Worm (Caenorhabditis elegans) whole organism, young adult: Measurements from ENCODE around the gene cpt-1.

Experiments
- F10E7.11 ChIP-seq: sonication (generic microtip); optimal IDR thresholded peaks from 2 replicates; lab custom pipeline; 2017; ENCODE audit warnings: mild to moderate bottlenecking, missing genetic modification characterization, moderate library complexity, missing compliant biosample characterization
- F49E8.2 ChIP-seq: sonication (generic microtip); optimal IDR thresholded peaks from 3 replicates; lab custom pipeline; 2017; ENCODE audit warnings: missing genetic modification characterization, mild to moderate bottlenecking, missing compliant biosample characterization, antibody characterized with exemption, moderate library complexity; ENCODE audit not compliant: insufficient read depth
- F52B5.7 ChIP-seq: sonication (generic microtip); optimal IDR thresholded peaks from 2 replicates; lab custom pipeline; 2016; ENCODE audit warnings: mild to moderate bottlenecking, missing genetic modification characterization, missing compliant biosample characterization
- K11D2.4 ChIP-seq: fragments of 200-800 bp; sonication (Bioruptor generic); IDR thresholded peaks from 2 replicates; pipeline ENCODE4 v1.3.6; 2022; ENCODE audit warnings: missing genetic modification reagents, missing genetic modification characterization, missing compliant biosample characterization
- K12H6.12 ChIP-seq: fragments of 200-800 bp; sonication (Bioruptor generic); optimal IDR thresholded peaks from 2 replicates; lab custom pipeline; 2018; ENCODE audit warnings: mild to moderate bottlenecking, missing genetic modification characterization, missing compliant biosample characterization
- T26A5.8 ChIP-seq: sonication (generic microtip); optimal IDR thresholded peaks from 2 replicates; lab custom pipeline; 2016; ENCODE audit warnings: missing genetic modification characterization, missing compliant biosample characterization
- Y53F4B.3 ChIP-seq: fragments of 200-800 bp; sonication (Bioruptor generic); IDR thresholded peaks from 2 replicates; pipeline ENCODE4 v1.3.6; 2022; ENCODE audit warnings: missing genetic modification reagents, missing genetic modification characterization, missing compliant biosample characterization
- Y67H2A.10 ChIP-seq: fragments of 200-800 bp; sonication (Bioruptor generic); conservative IDR thresholded peaks from 2 replicates; pipeline ENCODE4 v1.3.6; 2022; ENCODE audit warnings: missing genetic modification reagents, missing genetic modification characterization, missing compliant biosample characterization
- Y79H2A.3 ChIP-seq: fragments of 200-800 bp; sonication (Bioruptor generic); conservative IDR thresholded peaks from 2 replicates; pipeline ENCODE4 v1.3.6; 2022; ENCODE audit warnings: missing genetic modification reagents, missing genetic modification characterization, missing compliant biosample characterization
- Y95B8A.8 ChIP-seq: fragments of 200-800 bp; sonication (Bioruptor generic); IDR thresholded peaks from 2 replicates; pipeline ENCODE4 v1.3.6; 2022; ENCODE audit warnings: missing genetic modification reagents, missing genetic modification characterization, missing compliant biosample characterization
- akir-1 ChIP-seq: fragments of 200-800 bp; sonication (Bioruptor generic); optimal IDR thresholded peaks from 2 replicates; lab custom pipeline; 2018; ENCODE audit warnings: mild to moderate bottlenecking, missing genetic modification characterization, moderate library complexity, missing compliant biosample characterization
- ama-1 ChIP-seq, 3 experiments: fragments of 150-350 bp in 1 of 3; sonication (generic microtip) in 2 of 3; optimal IDR thresholded peaks; 2 replicates each; lab custom pipeline; 2014 to 2018; ENCODE audit warnings: missing biosample characterization in 2 of 3, missing genetic modification characterization in 2 of 3, missing genetic modification reagents in 2 of 3
- athp-1 ChIP-seq: sonication (generic microtip); optimal IDR thresholded peaks from 2 replicates; lab custom pipeline; 2017; ENCODE audit warnings: mild to moderate bottlenecking, missing genetic modification characterization, missing compliant biosample characterization
- bed-2 ChIP-seq: fragments of 200-800 bp; sonication (Bioruptor generic); IDR thresholded peaks from 2 replicates; pipeline ENCODE4 v1.3.6; 2022; ENCODE audit warnings: missing genetic modification reagents, missing genetic modification characterization, missing compliant biosample characterization
- cebp-2 ChIP-seq: fragments of 200-800 bp; sonication (Bioruptor generic); IDR thresholded peaks from 2 replicates; pipeline ENCODE4 v1.3.6; 2022; ENCODE audit warnings: missing genetic modification characterization, missing compliant biosample characterization
- ceh-100 ChIP-seq: fragments of 200-800 bp; sonication (Bioruptor generic); IDR thresholded peaks from 2 replicates; pipeline ENCODE4 v1.3.6; 2022; ENCODE audit warnings: missing genetic modification reagents, missing genetic modification characterization, missing compliant biosample characterization
- ceh-40 ChIP-seq: fragments of 200-800 bp; sonication (Bioruptor generic); IDR thresholded peaks from 2 replicates; pipeline ENCODE4 v1.3.6; 2022; ENCODE audit warnings: missing genetic modification characterization, missing compliant biosample characterization
- chd-7 ChIP-seq: sonication (generic microtip); optimal IDR thresholded peaks from 2 replicates; lab custom pipeline; 2016; ENCODE audit warnings: mild to moderate bottlenecking, missing genetic modification characterization, moderate library complexity, missing compliant biosample characterization
- die-1 ChIP-seq: sonication (generic microtip); optimal IDR thresholded peaks from 2 replicates; lab custom pipeline; 2016; ENCODE audit warnings: missing genotype, mild to moderate bottlenecking, missing genetic modification characterization, missing compliant biosample characterization
- efl-1 ChIP-seq: fragments of 150-350 bp; optimal IDR thresholded peaks from 2 replicates; lab custom pipeline; 2014; ENCODE audit warnings: missing biosample characterization, missing genetic modification reagents, missing genetic modification characterization
- egl-18 ChIP-seq: fragments of 200-800 bp; sonication (Bioruptor generic); IDR thresholded peaks from 2 replicates; pipeline ENCODE4 v1.3.6; 2022; ENCODE audit warnings: missing genetic modification reagents, missing genetic modification characterization, missing compliant biosample characterization
- egrh-3 ChIP-seq: fragments of 200-800 bp; sonication (Bioruptor generic); IDR thresholded peaks from 2 replicates; pipeline ENCODE4 v1.3.6; 2022; ENCODE audit warnings: missing genetic modification reagents, missing genetic modification characterization, missing compliant biosample characterization
- ets-4 ChIP-seq: fragments of 200-800 bp; sonication (Bioruptor generic); optimal IDR thresholded peaks from 2 replicates; lab custom pipeline; 2018; ENCODE audit warnings: mild to moderate bottlenecking, missing genetic modification characterization, missing compliant biosample characterization
- hlh-26 ChIP-seq: fragments of 200-800 bp; sonication (Bioruptor generic); conservative IDR thresholded peaks from 2 replicates; pipeline ENCODE4 v1.3.6; 2022; ENCODE audit warnings: missing genetic modification reagents, missing genetic modification characterization, missing compliant biosample characterization
- hmg-1.2 ChIP-seq: fragments of 200-800 bp; sonication (Bioruptor generic); IDR thresholded peaks from 2 replicates; pipeline ENCODE4 v1.3.6; 2022; ENCODE audit warnings: missing genetic modification reagents, missing genetic modification characterization, missing compliant biosample characterization
- lag-1 ChIP-seq: fragments of 200-800 bp; sonication (Bioruptor generic); IDR thresholded peaks from 2 replicates; pipeline ENCODE4 v1.3.6; 2022; ENCODE audit warnings: missing genetic modification reagents, missing genetic modification characterization, missing compliant biosample characterization
- let-526 ChIP-seq: fragments of 200-800 bp; sonication (Bioruptor generic); IDR thresholded peaks from 2 replicates; pipeline ENCODE4 v1.3.6; 2022; ENCODE audit warnings: missing genetic modification reagents, missing genetic modification characterization, missing compliant biosample characterization
- lin-26 ChIP-seq: fragments of 200-800 bp; sonication (Bioruptor generic); IDR thresholded peaks from 2 replicates; pipeline ENCODE4 v1.3.6; 2022; ENCODE audit warnings: missing genetic modification reagents, missing genetic modification characterization, missing compliant biosample characterization
- lin-35 ChIP-seq, 3 experiments: fragments of 150-350 bp in 2 of 3; sonication (generic microtip) in 1 of 3; optimal IDR thresholded peaks; 2 replicates each; lab custom pipeline; 2014 to 2018; ENCODE audit warnings: missing biosample characterization in 3 of 3, missing genetic modification characterization in 3 of 3, missing genetic modification reagents in 3 of 3
- lin-40 ChIP-seq: sonication (generic microtip); optimal IDR thresholded peaks from 2 replicates; lab custom pipeline; 2016; ENCODE audit warnings: missing genetic modification characterization, mild to moderate bottlenecking, missing compliant biosample characterization, missing genotype, missing genetic modification reagents
- lin-54 ChIP-seq: fragments of 200-800 bp; sonication (Bioruptor generic); optimal IDR thresholded peaks from 2 replicates; lab custom pipeline; 2018; ENCODE audit warnings: mild to moderate bottlenecking, missing genetic modification characterization, missing compliant biosample characterization
- lir-1 ChIP-seq: fragments of 200-800 bp; sonication (Bioruptor generic); conservative IDR thresholded peaks from 2 replicates; pipeline ENCODE4 v1.3.6; 2022; ENCODE audit warnings: missing genetic modification reagents, missing genetic modification characterization, missing compliant biosample characterization
- lsy-27 ChIP-seq: sonication (generic microtip); optimal IDR thresholded peaks from 2 replicates; lab custom pipeline; 2017; ENCODE audit warnings: missing genetic modification characterization, mild to moderate bottlenecking, missing compliant biosample characterization, antibody characterized with exemption, missing genotype, borderline replicate concordance; ENCODE audit not compliant: insufficient read depth
- madf-10 ChIP-seq: sonication (generic microtip); optimal IDR thresholded peaks from 2 replicates; lab custom pipeline; 2016; ENCODE audit warnings: mild to moderate bottlenecking, missing genetic modification characterization, missing compliant biosample characterization
- madf-6 ChIP-seq: fragments of 200-800 bp; sonication (Bioruptor generic); IDR thresholded peaks from 2 replicates; pipeline ENCODE4 v1.3.6; 2022; ENCODE audit warnings: missing genetic modification reagents, missing genetic modification characterization, missing compliant biosample characterization
- mes-4 ChIP-seq: sonication (generic microtip); optimal IDR thresholded peaks from 2 replicates; lab custom pipeline; 2016; ENCODE audit warnings: missing genotype, missing genetic modification characterization, missing compliant biosample characterization
- mxl-1 ChIP-seq: sonication (generic microtip); optimal IDR thresholded peaks from 2 replicates; lab custom pipeline; 2016; ENCODE audit warnings: missing genetic modification characterization, missing compliant biosample characterization
- nhr-179 ChIP-seq: sonication (generic microtip); optimal IDR thresholded peaks from 2 replicates; lab custom pipeline; 2016; ENCODE audit warnings: mild to moderate bottlenecking, missing genetic modification characterization, missing compliant biosample characterization
- nhr-90 ChIP-seq: sonication (generic microtip); optimal IDR thresholded peaks from 2 replicates; lab custom pipeline; 2016; ENCODE audit warnings: missing genotype, mild to moderate bottlenecking, missing genetic modification characterization, missing compliant biosample characterization
- pha-4 ChIP-seq: fragments of 150-350 bp; sonication (generic microtip); optimal IDR thresholded peaks from 2 replicates; lab custom pipeline; 2014; ENCODE audit warnings: missing biosample characterization, missing genetic modification reagents, missing genetic modification characterization
- sdz-38 ChIP-seq: sonication (generic microtip); optimal IDR thresholded peaks from 2 replicates; lab custom pipeline; 2016; ENCODE audit warnings: missing genotype, missing genetic modification characterization, missing compliant biosample characterization
- snpc-1.1 ChIP-seq: sonication (generic microtip); optimal IDR thresholded peaks from 2 replicates; lab custom pipeline; 2017; ENCODE audit warnings: missing genetic modification characterization, mild to moderate bottlenecking, missing compliant biosample characterization, antibody characterized with exemption, moderate library complexity, missing genotype, missing genetic modification reagents; ENCODE audit not compliant: insufficient read depth
- snpc-4 ChIP-seq, 5 experiments: fragments of 150-350 bp in 1 of 5; sonication (generic microtip) in 4 of 5; optimal IDR thresholded peaks; 2 replicates each; lab custom pipeline; 2014 to 2018; ENCODE audit warnings: missing genetic modification characterization in 5 of 5, missing biosample characterization in 3 of 5, antibody characterized with exemption in 2 of 5, mild to moderate bottlenecking in 2 of 5, missing compliant biosample characterization in 2 of 5, missing genotype in 2 of 5, moderate library complexity in 2 of 5, missing genetic modification reagents in 1 of 5
- somi-1 ChIP-seq: fragments of 200-800 bp; sonication (Bioruptor generic); optimal IDR thresholded peaks from 2 replicates; lab custom pipeline; 2018; ENCODE audit warnings: mild to moderate bottlenecking, missing genetic modification characterization, missing compliant biosample characterization
- tbx-9 ChIP-seq: sonication (generic microtip); optimal IDR thresholded peaks from 2 replicates; lab custom pipeline; 2016; ENCODE audit warnings: borderline replicate concordance, missing genetic modification characterization, inconsistent platforms, missing compliant biosample characterization
- unc-130 ChIP-seq: sonication (generic microtip); optimal IDR thresholded peaks from 2 replicates; lab custom pipeline; 2016; ENCODE audit warnings: missing genetic modification reagents, missing genetic modification characterization, missing compliant biosample characterization
- ztf-25 ChIP-seq: fragments of 200-800 bp; sonication (Bioruptor generic); IDR thresholded peaks from 2 replicates; pipeline ENCODE4 v1.3.6; 2022; ENCODE audit warnings: missing genetic modification reagents, missing genetic modification characterization, missing compliant biosample characterization
- ztf-26 ChIP-seq: sonication (generic microtip); optimal IDR thresholded peaks from 2 replicates; lab custom pipeline; 2017; ENCODE audit warnings: missing genetic modification characterization, missing compliant biosample characterization

The cpt-1 gene

ce11 chrII:12739306-12739705 lies 56.9 kb downstream of the cpt-1 start (continued):
- TF ChIP-seq snpc-4 (GFP tag; optimal IDR thresholded peaks at IDR 0.05; lab: Kevin White, UChicago), result no peak
- TF ChIP-seq snpc-4 (tag; optimal IDR thresholded peaks at IDR 0.05; lab: Kevin White, UChicago), result peak in 2 of 4 experiments; percentile 22 to 55
- TF ChIP-seq nhr-179, result no peak
- TF ChIP-seq egrh-3 (GFP tag; lab: Robert Waterston, UW), result no peak
- TF ChIP-seq die-1 (tag; lab: Kevin White, UChicago), result no peak
- TF ChIP-seq ztf-25, result no peak
- peak; percentile 29; the same call in 1 of the 2 replicates for TF ChIP-seq Y53F4B.3
- no peak for TF ChIP-seq bed-2
- TF ChIP-seq lin-35 (GFP tag; optimal IDR thresholded peaks at IDR 0.05; lab: Kevin White, UChicago), result peak in 2 of 3 experiments; percentile 12 to 66
- no peak for TF ChIP-seq nhr-90 (tag; lab: Kevin White, UChicago)
- TF ChIP-seq madf-6 (GFP tag; lab: Robert Waterston, UW), result peak; percentile 98
- TF ChIP-seq lsy-27 (tag; lab: Kevin White, UChicago), result no peak
- TF ChIP-seq efl-1 (GFP tag; lab: Kevin White, UChicago), result peak; percentile 98
- TF ChIP-seq hmg-1.2 (GFP tag; lab: Robert Waterston, UW), result peak; percentile 56; the same call in 1 of the 2 replicates
- no peak for TF ChIP-seq mes-4 (tag; lab: Kevin White, UChicago)
- TF ChIP-seq lag-1 (GFP tag; lab: Robert Waterston, UW), result no peak
- peak; percentile 68 for TF ChIP-seq athp-1
- TF ChIP-seq lin-26 (GFP tag; lab: Robert Waterston, UW), result no peak
- 0 out of 2 replicates have a peak, but pooled peaks have one; percentile 49 for TF ChIP-seq lir-1 (GFP tag; lab: Robert Waterston, UW)
- no peak for TF ChIP-seq madf-10 (tag; lab: Kevin White, UChicago)
- peak; percentile 74 for TF ChIP-seq snpc-1.1 (tag; lab: Kevin White, UChicago)
- TF ChIP-seq hlh-26 (GFP tag; lab: Robert Waterston, UW), result no peak
- no peak for TF ChIP-seq F52B5.7 (tag; lab: Kevin White, UChicago)
- no peak for TF ChIP-seq let-526 (GFP tag; lab: Robert Waterston, UW)
- TF ChIP-seq ztf-26, result no peak
- peak; percentile 78; the same call in 1 of the 2 replicates for TF ChIP-seq Y79H2A.3 (GFP tag; lab: Robert Waterston, UW)
- no peak for TF ChIP-seq ets-4 (GFP tag; lab: Kevin White, UChicago)
- TF ChIP-seq pha-4 (tag; lab: Kevin White, UChicago), result no peak
- TF ChIP-seq Y67H2A.10 (GFP tag; lab: Robert Waterston, UW), result peak; percentile 69
- no peak for TF ChIP-seq K11D2.4 (GFP tag; lab: Robert Waterston, UW)
- TF ChIP-seq ama-1 (optimal IDR thresholded peaks at IDR 0.05; lab: Kevin White, UChicago), result no peak
- no peak for TF ChIP-seq ama-1 (GFP tag; optimal IDR thresholded peaks at IDR 0.05; lab: Kevin White, UChicago)
- TF ChIP-seq mxl-1 (tag; lab: Kevin White, UChicago), result no peak
- no peak for TF ChIP-seq sdz-38 (tag; lab: Kevin White, UChicago)
- no peak for TF ChIP-seq egl-18
- TF ChIP-seq somi-1 (GFP tag; lab: Kevin White, UChicago), result no peak
- peak; percentile 56 for TF ChIP-seq unc-130 (GFP tag; lab: Kevin White, UChicago)
- peak; percentile 57; the same call in 1 of the 2 replicates for TF ChIP-seq ceh-100 (GFP tag; lab: Robert Waterston, UW)
- TF ChIP-seq F49E8.2 (tag; lab: Kevin White, UChicago), result peak; percentile 76
- TF ChIP-seq cebp-2 (GFP tag; lab: Robert Waterston, UW), result no peak
- TF ChIP-seq F10E7.11 (tag; lab: Kevin White, UChicago), result no peak
- peak; percentile 81 for TF ChIP-seq lin-54 (GFP tag; lab: Kevin White, UChicago)
- TF ChIP-seq chd-7 (tag; lab: Kevin White, UChicago), result no peak
- TF ChIP-seq Y95B8A.8 (GFP tag; lab: Robert Waterston, UW), result peak; percentile 91
- no peak for TF ChIP-seq ceh-40
- TF ChIP-seq tbx-9 (tag; lab: Kevin White, UChicago), result no peak
- no peak for TF ChIP-seq akir-1 (GFP tag; lab: Kevin White, UChicago)
- TF ChIP-seq K12H6.12, result no peak
- no peak for TF ChIP-seq T26A5.8 (tag; lab: Kevin White, UChicago)
- TF ChIP-seq lin-40, result no peak
